Worm (Caenorhabditis elegans) whole organism, late embryonic: ENCODE results near the gene F23A7.5.

Experiments
- ama-1 ChIP-seq: fragments of 150-350 bp; optimal IDR thresholded peaks from 2 replicates; lab custom pipeline; 2014
- ceh-31 ChIP-seq: sonication (generic microtip); optimal IDR thresholded peaks from 2 replicates; lab custom pipeline; 2016; ENCODE audit warnings: missing genetic modification characterization, missing compliant biosample characterization
- elt-4 ChIP-seq: sonication (generic microtip); optimal IDR thresholded peaks from 2 replicates; lab custom pipeline; 2016; ENCODE audit warnings: missing genetic modification characterization, missing compliant biosample characterization
- hlh-30 ChIP-seq: sonication (generic microtip); optimal IDR thresholded peaks from 2 replicates; lab custom pipeline; 2017; ENCODE audit warnings: antibody characterized with exemption, missing genetic modification characterization, missing compliant biosample characterization; ENCODE audit not compliant: insufficient read depth
- lim-6 ChIP-seq: sonication (generic microtip); optimal IDR thresholded peaks from 2 replicates; lab custom pipeline; 2016; ENCODE audit warnings: missing genetic modification characterization, missing compliant biosample characterization
- mec-3 ChIP-seq: sonication (generic microtip); optimal IDR thresholded peaks from 2 replicates; lab custom pipeline; 2016; ENCODE audit warnings: borderline replicate concordance, missing genetic modification characterization, missing compliant biosample characterization
- nhr-11 ChIP-seq: fragments of 150-350 bp; optimal IDR thresholded peaks from 2 replicates; lab custom pipeline; 2014; ENCODE audit warnings: missing biosample characterization, missing genetic modification characterization
- pag-3 ChIP-seq: sonication (generic microtip); optimal IDR thresholded peaks from 2 replicates; lab custom pipeline; 2016; ENCODE audit warnings: missing compliant biosample characterization, missing genetic modification characterization, borderline replicate concordance
- pax-1 ChIP-seq: fragments of 150-350 bp; optimal IDR thresholded peaks from 2 replicates; lab custom pipeline; 2014; ENCODE audit warnings: missing biosample characterization, missing genetic modification characterization
- pha-4 ChIP-seq: fragments of 150-350 bp; optimal IDR thresholded peaks from 2 replicates; lab custom pipeline; 2018; ENCODE audit warnings: missing biosample characterization, missing genetic modification reagents, missing genetic modification characterization
- tbx-7 ChIP-seq: sonication (generic microtip); optimal IDR thresholded peaks from 2 replicates; lab custom pipeline; 2016; ENCODE audit warnings: missing genotype, missing genetic modification characterization, missing compliant biosample characterization
- unc-55 ChIP-seq: sonication (generic microtip); optimal IDR thresholded peaks from 2 replicates; lab custom pipeline; 2017; ENCODE audit warnings: missing biosample characterization, missing genetic modification reagents, missing genetic modification characterization

ce11 chrX:16263287-16263686 is 34.6 kb downstream of the F23A7.5 start:
- TF ChIP-seq pax-1 (tag; lab: Kevin White, UChicago), result no peak
- TF ChIP-seq pha-4, result no peak
- TF ChIP-seq unc-55 (GFP tag; lab: Kevin White, UChicago), result no peak
- no peak for TF ChIP-seq mec-3 (tag; lab: Kevin White, UChicago)
- TF ChIP-seq ama-1, result no peak
- TF ChIP-seq ceh-31 (tag; lab: Kevin White, UChicago), result no peak
- no peak for TF ChIP-seq nhr-11 (tag; lab: Kevin White, UChicago)
- no peak for TF ChIP-seq pag-3 (tag; lab: Kevin White, UChicago)
- no peak for TF ChIP-seq elt-4 (tag; lab: Kevin White, UChicago)
- no peak for TF ChIP-seq hlh-30
- TF ChIP-seq lim-6 (tag; lab: Kevin White, UChicago), result no peak
- no peak for TF ChIP-seq tbx-7 (tag; lab: Kevin White, UChicago)
